Fruit fly (Drosophila melanogaster): ENCODE results near the gene CG15506.

DNA sequence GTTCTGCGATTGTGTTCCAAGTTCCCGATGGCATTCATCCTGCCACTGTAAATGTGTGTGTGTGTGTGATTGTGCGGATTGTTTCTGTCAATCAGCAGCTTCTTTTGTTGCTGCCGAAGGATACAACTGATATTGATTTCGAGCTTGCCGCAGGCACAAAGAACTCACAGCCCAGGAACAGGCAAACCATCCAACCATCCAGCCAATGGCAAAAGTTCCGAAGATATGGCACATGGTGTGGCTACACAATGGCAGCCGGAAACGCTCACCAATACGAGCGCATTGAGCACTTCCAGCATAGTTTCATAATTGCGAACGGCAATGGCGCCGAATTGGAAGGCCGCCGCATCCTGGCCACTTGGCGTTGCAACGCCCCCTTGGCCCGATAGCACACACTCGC, 16.7 kb upstream of the CG15506 start:
- TF ChIP-seq h (optimal IDR thresholded peaks at IDR 0.05) (no peak), psq (optimal IDR thresholded peaks at IDR 0.05) (no peak), ttk (optimal IDR thresholded peaks at IDR 0.05) (no peak)

All from Kc167 (cell line).